Fruit fly (Drosophila melanogaster) whole organism, embryonic: Measurements from ENCODE around the gene CG9586.

Experiments used
- Aef1 ChIP-seq: fragments of 200-800 bp; sonication (Bioruptor generic); IDR thresholded peaks from 3 replicates; pipeline ENCODE4 v1.3.6; 2022; ENCODE audit warnings: missing biosample characterization, missing genetic modification characterization
- CG17612 ChIP-seq: fragments of 200-800 bp; sonication (Bioruptor generic); IDR thresholded peaks from 2 replicates; pipeline ENCODE4 v1.3.6; 2022; ENCODE audit warnings: missing biosample characterization, missing genetic modification characterization
- CG3065 ChIP-seq: fragments of 200-800 bp; sonication (Bioruptor generic); optimal IDR thresholded peaks from 2 replicates; lab custom pipeline; 2016; ENCODE audit warnings: missing biosample characterization, missing genetic modification characterization
- CG7786 ChIP-seq: fragments of 200-800 bp; sonication (Bioruptor generic); optimal IDR thresholded peaks from 2 replicates; lab custom pipeline; 2016; ENCODE audit warnings: missing biosample characterization, missing genetic modification characterization
- HmgD ChIP-seq: fragments of 200-800 bp; sonication (Bioruptor generic); optimal IDR thresholded peaks from 3 replicates; lab custom pipeline; 2016; ENCODE audit warnings: missing biosample characterization, missing genetic modification characterization
- Sry-β ChIP-seq: fragments of 200-800 bp; sonication (Bioruptor generic); optimal IDR thresholded peaks from 2 replicates; lab custom pipeline; 2018; ENCODE audit warnings: missing biosample characterization, mild to moderate bottlenecking, missing genetic modification characterization, moderate library complexity
- aop ChIP-seq: fragments of 200-800 bp; sonication (Bioruptor generic); IDR thresholded peaks from 2 replicates; pipeline ENCODE4 v1.3.6; 2022; ENCODE audit warnings: missing biosample characterization, missing genetic modification characterization
- br ChIP-seq: fragments of >200 bp; optimal IDR thresholded peaks from 2 replicates; lab custom pipeline; 2017
- insv ChIP-seq, 2 experiments: fragments of 200-800 bp; sonication (Bioruptor generic); optimal IDR thresholded peaks; 3 replicates each; lab custom pipeline; 2016 to 2018; ENCODE audit warnings: missing biosample characterization in 2 of 2, missing genetic modification characterization in 2 of 2
- nmo ChIP-seq: fragments of 200-800 bp; sonication (Bioruptor generic); optimal IDR thresholded peaks from 2 replicates; lab custom pipeline; 2018; ENCODE audit warnings: missing biosample characterization, mild to moderate bottlenecking, missing genetic modification characterization, moderate library complexity
- otp ChIP-seq: fragments of 200-800 bp; sonication (Bioruptor generic); IDR thresholded peaks from 3 replicates; pipeline ENCODE4, ENCODE4 v1.3.6; 2022; ENCODE audit warnings: missing biosample characterization, missing genetic modification characterization
- schlank ChIP-seq: fragments of 200-800 bp; sonication (Bioruptor generic); optimal IDR thresholded peaks from 2 replicates; lab custom pipeline; 2018; ENCODE audit warnings: missing biosample characterization, mild to moderate bottlenecking, missing genetic modification characterization
- wdn ChIP-seq: fragments of 200-800 bp; sonication (Bioruptor generic); IDR thresholded peaks from 2 replicates; pipeline ENCODE4 v1.3.6; 2022; ENCODE audit warnings: missing biosample characterization, missing genetic modification characterization

- no peak for TF ChIP-seq nmo (GFP tag; lab: Kevin White, UChicago)
- no peak for TF ChIP-seq schlank
- TF ChIP-seq wdn (GFP tag; lab: Robert Waterston, UW), result no peak; the same call in 1 of the 2 replicates
- TF ChIP-seq CG7786 (GFP tag; lab: Kevin White, UChicago), result no peak
- TF ChIP-seq br, result no peak
- TF ChIP-seq Sry-β (GFP tag; lab: Kevin White, UChicago), result no peak
- TF ChIP-seq HmgD (GFP tag; lab: Kevin White, UChicago), result peak; percentile 21
- TF ChIP-seq insv (GFP tag; optimal IDR thresholded peaks at IDR 0.05; lab: Kevin White, UChicago), result peak in 1 of 2 experiments; percentile 57
- TF ChIP-seq CG17612 (GFP tag; lab: Robert Waterston, UW), result no peak
- TF ChIP-seq Aef1, result no peak
- no peak; the same call in 2 of the 3 replicates for TF ChIP-seq otp (GFP tag; lab: Robert Waterston, UW)
- TF ChIP-seq aop, result no peak
- no peak for TF ChIP-seq CG3065
Observed at dm6 chr2L:9176114-9176553, 9.8 kb upstream of the CG9586 start.
